Worm (Caenorhabditis elegans) whole organism, L4 larva: Measurements from ENCODE around the gene K04C1.2.

Experiments used
- F26F4.8 ChIP-seq: fragments of 200-800 bp; sonication (Bioruptor generic); conservative IDR thresholded peaks from 2 replicates; pipeline ENCODE4 v1.3.6; 2022; ENCODE audit warnings: missing genetic modification characterization, missing compliant biosample characterization
- Y5F2A.4 ChIP-seq: fragments of 200-800 bp; sonication (Bioruptor generic); optimal IDR thresholded peaks from 2 replicates; lab custom pipeline; 2018; ENCODE audit warnings: mild to moderate bottlenecking, missing genetic modification characterization, missing compliant biosample characterization
- ama-1 ChIP-seq: fragments of 150-350 bp; optimal IDR thresholded peaks from 2 replicates; lab custom pipeline; 2014; ENCODE audit warnings: inconsistent platforms, mixed read lengths
- arid-1 ChIP-seq: fragments of 200-800 bp; sonication (Bioruptor generic); conservative IDR thresholded peaks from 2 replicates; pipeline ENCODE4 v1.3.6; 2022; ENCODE audit warnings: missing genetic modification reagents, missing genetic modification characterization, missing compliant biosample characterization
- ceh-44 ChIP-seq: fragments of 200-800 bp; sonication (Bioruptor generic); IDR thresholded peaks from 2 replicates; pipeline ENCODE4 v1.3.6; 2022; ENCODE audit warnings: missing genetic modification reagents, missing genetic modification characterization, missing compliant biosample characterization
- dve-1 ChIP-seq: sonication (generic microtip); optimal IDR thresholded peaks from 2 replicates; lab custom pipeline; 2017; ENCODE audit warnings: antibody characterized with exemption, mild to moderate bottlenecking, missing genetic modification characterization, missing compliant biosample characterization; ENCODE audit not compliant: insufficient read depth
- lin-29 ChIP-seq: fragments of 200-800 bp; sonication (Bioruptor generic); IDR thresholded peaks from 2 replicates; pipeline ENCODE4 v1.3.6; 2022; ENCODE audit warnings: missing genetic modification reagents, missing genetic modification characterization, missing compliant biosample characterization
- madf-9 ChIP-seq: fragments of 200-800 bp; sonication (Bioruptor generic); conservative IDR thresholded peaks from 2 replicates; pipeline ENCODE4 v1.3.6; 2022; ENCODE audit warnings: missing genetic modification reagents, missing genetic modification characterization, missing compliant biosample characterization
- mdl-1 ChIP-seq, 2 experiments: fragments of 150-350 bp in 1 of 2; sonication (generic microtip) in 1 of 2; optimal IDR thresholded peaks; 2 replicates each; lab custom pipeline; 2014 to 2017; ENCODE audit warnings: missing biosample characterization in 2 of 2, missing genetic modification characterization in 2 of 2
- nhr-237 ChIP-seq: sonication (generic microtip); optimal IDR thresholded peaks from 2 replicates; lab custom pipeline; 2017; ENCODE audit warnings: missing biosample characterization, missing genetic modification characterization
- nhr-76 ChIP-seq: fragments of 150-350 bp; optimal IDR thresholded peaks from 2 replicates; lab custom pipeline; 2014; ENCODE audit warnings: missing biosample characterization, missing genetic modification characterization
- sdz-12 ChIP-seq: fragments of 200-800 bp; sonication (Bioruptor generic); optimal IDR thresholded peaks from 2 replicates; lab custom pipeline; 2018; ENCODE audit warnings: mild to moderate bottlenecking, missing genetic modification characterization, missing compliant biosample characterization
- spr-3 ChIP-seq: fragments of 200-800 bp; sonication (Bioruptor generic); optimal IDR thresholded peaks from 2 replicates; lab custom pipeline; 2018; ENCODE audit warnings: mild to moderate bottlenecking, missing genetic modification characterization, missing compliant biosample characterization
- zag-1 ChIP-seq: fragments of 150-350 bp; optimal IDR thresholded peaks from 2 replicates; lab custom pipeline; 2014; ENCODE audit warnings: missing biosample characterization, missing genetic modification characterization

DNA sequence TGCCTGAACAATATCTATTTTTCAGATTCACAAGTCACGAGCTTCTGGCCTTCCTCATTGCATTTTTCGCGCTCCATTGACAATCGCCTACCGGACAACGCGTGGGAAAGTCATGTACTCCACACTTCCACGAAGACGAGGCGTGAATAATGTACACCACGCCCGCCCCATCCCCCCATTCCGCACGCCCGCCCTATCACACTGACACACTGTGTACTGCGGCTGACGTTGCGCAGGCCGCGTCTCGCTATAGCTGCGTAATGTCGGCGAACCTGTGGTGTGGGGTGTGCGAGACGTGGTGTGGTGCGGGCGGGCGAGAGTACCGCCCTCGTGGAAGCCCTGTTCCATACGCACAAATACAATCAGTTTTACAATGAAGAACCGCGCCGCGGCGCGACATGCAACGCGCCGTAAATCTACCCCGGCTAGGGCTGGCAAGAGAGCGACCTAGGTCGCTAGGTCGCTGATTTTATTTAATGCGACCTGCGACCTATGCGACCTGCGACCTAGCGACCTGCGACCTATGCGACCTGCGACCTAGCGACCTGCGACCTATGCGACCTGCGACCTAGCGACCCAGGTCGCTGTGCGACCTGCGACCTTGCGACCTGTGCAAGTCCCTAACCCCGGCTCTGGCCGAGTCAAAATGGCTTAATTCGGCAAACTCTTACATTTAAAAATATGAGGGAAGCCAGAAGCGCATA is 2.2 kb upstream of the K04C1.2 start:
- TF ChIP-seq spr-3 (GFP tag; lab: Kevin White, UChicago): no peak
- no peak for TF ChIP-seq madf-9
- TF ChIP-seq sdz-12 (GFP tag; lab: Kevin White, UChicago): no peak
- TF ChIP-seq nhr-76 (tag; lab: Kevin White, UChicago): no peak
- TF ChIP-seq nhr-237 (tag; lab: Kevin White, UChicago): no peak
- TF ChIP-seq ama-1: no peak
- no peak for TF ChIP-seq ceh-44 (GFP tag; lab: Robert Waterston, UW)
- no peak for TF ChIP-seq Y5F2A.4 (GFP tag; lab: Kevin White, UChicago)
- no peak for TF ChIP-seq dve-1
- TF ChIP-seq zag-1 (tag; lab: Kevin White, UChicago): no peak
- TF ChIP-seq F26F4.8 (GFP tag; lab: Robert Waterston, UW): no peak
- TF ChIP-seq arid-1: no peak
- no peak for TF ChIP-seq mdl-1 (tag; optimal IDR thresholded peaks at IDR 0.05; lab: Kevin White, UChicago)
- no peak for TF ChIP-seq lin-29
